Fruit fly (Drosophila melanogaster) whole organism, embryonic: Measurements from ENCODE around the gene Bicra.
A peak's percentile ranks its signal among the peaks of the same experiment; 100 is the strongest.

Source experiments
- ATbp ChIP-seq: fragments of 200-800 bp; sonication (Bioruptor generic); optimal IDR thresholded peaks from 2 replicates; lab custom pipeline; 2017; ENCODE audit warnings: missing biosample characterization, mild to moderate bottlenecking, missing genetic modification characterization, missing genetic modification reagents
- CG10267 ChIP-seq: fragments of 200-800 bp; sonication (Bioruptor generic); optimal IDR thresholded peaks from 2 replicates; lab custom pipeline; 2018; ENCODE audit warnings: missing biosample characterization, mild to moderate bottlenecking, missing genetic modification characterization, moderate library complexity
- CG10543 ChIP-seq: fragments of 200-800 bp; sonication (Bioruptor generic); optimal IDR thresholded peaks from 3 replicates; lab custom pipeline; 2017; ENCODE audit warnings: missing biosample characterization, mild to moderate bottlenecking, missing genetic modification characterization, moderate library complexity
- CG11504 ChIP-seq: fragments of 200-800 bp; sonication (Bioruptor generic); optimal IDR thresholded peaks from 3 replicates; lab custom pipeline; 2019; ENCODE audit warnings: missing biosample characterization, mild to moderate bottlenecking, missing genetic modification characterization, moderate library complexity
- CG11723 ChIP-seq: fragments of 200-800 bp; sonication (Bioruptor generic); optimal IDR thresholded peaks from 2 replicates; lab custom pipeline; 2017; ENCODE audit warnings: missing biosample characterization, mild to moderate bottlenecking, missing genetic modification characterization
- CG12071 ChIP-seq: fragments of 200-800 bp; sonication (Bioruptor generic); optimal IDR thresholded peaks from 3 replicates; lab custom pipeline; 2018; ENCODE audit warnings: missing biosample characterization, mild to moderate bottlenecking, missing genetic modification characterization
- CG12104 ChIP-seq: fragments of 200-800 bp; sonication (Bioruptor generic); optimal IDR thresholded peaks from 3 replicates; lab custom pipeline; 2016; ENCODE audit warnings: missing biosample characterization, missing genetic modification characterization
- CG13894 ChIP-seq: fragments of 200-800 bp; sonication (Bioruptor generic); optimal IDR thresholded peaks from 3 replicates; lab custom pipeline; 2018; ENCODE audit warnings: missing biosample characterization, mild to moderate bottlenecking, missing genetic modification characterization, moderate library complexity
- CG17802 ChIP-seq: fragments of 200-800 bp; sonication (Bioruptor generic); optimal IDR thresholded peaks from 2 replicates; lab custom pipeline; 2018; ENCODE audit warnings: missing biosample characterization, mild to moderate bottlenecking, missing genetic modification characterization, moderate library complexity
- CG18262 ChIP-seq: fragments of 200-800 bp; optimal IDR thresholded peaks from 3 replicates; lab custom pipeline; 2019; ENCODE audit warnings: missing biosample characterization, mild to moderate bottlenecking, missing genetic modification characterization, moderate library complexity
- CG2199 ChIP-seq: fragments of 200-800 bp; sonication (Bioruptor generic); IDR thresholded peaks from 3 replicates; pipeline ENCODE4 v1.3.6; 2022; ENCODE audit warnings: missing biosample characterization, missing genetic modification characterization
- CG2875 ChIP-seq: fragments of 200-800 bp; sonication (Bioruptor generic); optimal IDR thresholded peaks from 2 replicates; lab custom pipeline; 2017; ENCODE audit warnings: missing biosample characterization, mild to moderate bottlenecking, missing genetic modification characterization, missing genetic modification reagents
- CG3065 ChIP-seq: fragments of 200-800 bp; sonication (Bioruptor generic); optimal IDR thresholded peaks from 2 replicates; lab custom pipeline; 2016; ENCODE audit warnings: missing biosample characterization, missing genetic modification characterization
- CG31441 ChIP-seq: fragments of 200-800 bp; sonication (Bioruptor generic); IDR thresholded peaks from 2 replicates; pipeline ENCODE4 v1.3.6; 2022; ENCODE audit warnings: missing biosample characterization, missing genetic modification characterization
- CG33557 ChIP-seq: fragments of 200-800 bp; sonication (Bioruptor generic); optimal IDR thresholded peaks from 2 replicates; lab custom pipeline; 2019; ENCODE audit warnings: missing biosample characterization, mild to moderate bottlenecking, missing genetic modification characterization, moderate library complexity
- CG4328 ChIP-seq: fragments of 200-800 bp; sonication (Bioruptor generic); optimal IDR thresholded peaks from 3 replicates; lab custom pipeline; 2017; ENCODE audit warnings: missing biosample characterization, missing genetic modification reagents, missing genetic modification characterization
- CG4707 ChIP-seq: fragments of 200-800 bp; sonication (Bioruptor generic); optimal IDR thresholded peaks from 2 replicates; lab custom pipeline; 2018; ENCODE audit warnings: missing biosample characterization, mild to moderate bottlenecking, missing genetic modification characterization, moderate library complexity
- CG4820 ChIP-seq: fragments of 200-800 bp; sonication (Bioruptor generic); optimal IDR thresholded peaks from 3 replicates; lab custom pipeline; 2016; ENCODE audit warnings: missing biosample characterization, missing genetic modification characterization
- CG6254 ChIP-seq: fragments of 200-800 bp; sonication (Bioruptor generic); optimal IDR thresholded peaks from 3 replicates; lab custom pipeline; 2017; ENCODE audit warnings: mild to moderate bottlenecking, missing biosample characterization, missing genetic modification reagents, missing genetic modification characterization
- CG6272 ChIP-seq: fragments of 200-800 bp; sonication (Bioruptor generic); IDR thresholded peaks from 2 replicates; pipeline ENCODE4 v1.3.6; 2022; ENCODE audit warnings: missing biosample characterization, missing genetic modification characterization
- CG7963 ChIP-seq: fragments of 200-800 bp; sonication (Bioruptor generic); IDR thresholded peaks from 3 replicates; pipeline ENCODE4 v1.3.6; 2022; ENCODE audit warnings: missing biosample characterization, missing genetic modification characterization; ENCODE audit not compliant: partially characterized antibody
- CG7987 ChIP-seq: fragments of 200-800 bp; sonication (Bioruptor generic); optimal IDR thresholded peaks from 2 replicates; lab custom pipeline; 2018; ENCODE audit warnings: missing biosample characterization, mild to moderate bottlenecking, missing genetic modification characterization, moderate library complexity
- CG9932 ChIP-seq: fragments of 200-800 bp; sonication (Bioruptor generic); IDR thresholded peaks from 2 replicates; pipeline ENCODE4 v1.3.6; 2022; ENCODE audit warnings: missing biosample characterization, missing genetic modification characterization
- CoRest ChIP-seq: fragments of 200-800 bp; sonication (Bioruptor generic); optimal IDR thresholded peaks from 3 replicates; lab custom pipeline; 2018; ENCODE audit warnings: missing biosample characterization, mild to moderate bottlenecking, missing genetic modification characterization, moderate library complexity
- Dad ChIP-seq: fragments of 200-800 bp; sonication (Bioruptor generic); optimal IDR thresholded peaks from 3 replicates; lab custom pipeline; 2016; ENCODE audit warnings: missing biosample characterization, missing genetic modification characterization
- Deaf1 ChIP-seq: fragments of 200-800 bp; optimal IDR thresholded peaks from 3 replicates; lab custom pipeline; 2019; ENCODE audit warnings: missing biosample characterization, mild to moderate bottlenecking, missing genetic modification characterization, moderate library complexity
- Drgx ChIP-seq: fragments of 200-800 bp; sonication (Bioruptor generic); IDR thresholded peaks from 2 replicates; pipeline ENCODE4 v1.3.6; 2022; ENCODE audit warnings: missing biosample characterization, missing genetic modification characterization
- ERR ChIP-seq: fragments of 200-800 bp; sonication (Bioruptor generic); optimal IDR thresholded peaks from 2 replicates; lab custom pipeline; 2016; ENCODE audit warnings: missing biosample characterization, missing genetic modification characterization
- Hmx ChIP-seq: fragments of 200-800 bp; sonication (Bioruptor generic); optimal IDR thresholded peaks from 2 replicates; lab custom pipeline; 2016; ENCODE audit warnings: missing biosample characterization, missing genetic modification characterization
- NC2α ChIP-seq: fragments of 200-800 bp; sonication (Bioruptor generic); optimal IDR thresholded peaks from 2 replicates; lab custom pipeline; 2016; ENCODE audit warnings: missing biosample characterization, missing genetic modification characterization
- Rx ChIP-seq: fragments of 200-800 bp; sonication (Bioruptor generic); IDR thresholded peaks from 2 replicates; pipeline ENCODE4 v1.3.6; 2022; ENCODE audit warnings: missing biosample characterization, missing genetic modification characterization
- Spps ChIP-seq: fragments of 200-800 bp; sonication (Bioruptor generic); optimal IDR thresholded peaks from 2 replicates; lab custom pipeline; 2018; ENCODE audit warnings: missing biosample characterization, mild to moderate bottlenecking, missing genetic modification characterization
- Ssrp ChIP-seq: fragments of 200-800 bp; sonication (Bioruptor generic); optimal IDR thresholded peaks from 2 replicates; lab custom pipeline; 2018; ENCODE audit warnings: missing biosample characterization, mild to moderate bottlenecking, missing genetic modification characterization, moderate library complexity
- Xbp1 ChIP-seq: fragments of 200-800 bp; sonication (Bioruptor generic); optimal IDR thresholded peaks from 3 replicates; lab custom pipeline; 2016; ENCODE audit warnings: missing biosample characterization, mild to moderate bottlenecking, missing genetic modification characterization
- amos ChIP-seq: fragments of 200-800 bp; sonication (Bioruptor generic); IDR thresholded peaks from 2 replicates; pipeline ENCODE4 v1.3.6; 2022; ENCODE audit warnings: missing biosample characterization, missing genetic modification characterization; ENCODE audit not compliant: partially characterized antibody
- ems ChIP-seq: fragments of 200-800 bp; sonication (Bioruptor generic); optimal IDR thresholded peaks from 3 replicates; lab custom pipeline; 2016; ENCODE audit warnings: missing biosample characterization, missing genetic modification characterization
- fd3F ChIP-seq: fragments of 200-800 bp; sonication (Bioruptor generic); optimal IDR thresholded peaks from 2 replicates; lab custom pipeline; 2018; ENCODE audit warnings: missing biosample characterization, mild to moderate bottlenecking, missing genetic modification characterization, moderate library complexity
- gcm ChIP-seq: fragments of 200-800 bp; sonication (Bioruptor generic); optimal IDR thresholded peaks from 2 replicates; lab custom pipeline; 2019; ENCODE audit warnings: missing biosample characterization, mild to moderate bottlenecking, missing genetic modification characterization, moderate library complexity
- ken ChIP-seq: fragments of 200-800 bp; sonication (Bioruptor generic); IDR thresholded peaks from 3 replicates; pipeline ENCODE4 v1.3.6; 2022; ENCODE audit warnings: missing biosample characterization, missing genetic modification characterization
- mam ChIP-seq: fragments of 200-800 bp; sonication (Bioruptor generic); optimal IDR thresholded peaks from 3 replicates; lab custom pipeline; 2016; ENCODE audit warnings: missing biosample characterization, missing genetic modification characterization
- nau ChIP-seq: fragments of 200-800 bp; sonication (Bioruptor generic); optimal IDR thresholded peaks from 3 replicates; lab custom pipeline; 2017; ENCODE audit warnings: missing biosample characterization, mild to moderate bottlenecking, missing genetic modification characterization, missing genetic modification reagents
- odd ChIP-seq: fragments of 200-800 bp; sonication (Bioruptor generic); optimal IDR thresholded peaks from 2 replicates; lab custom pipeline; 2017; ENCODE audit warnings: missing biosample characterization, mild to moderate bottlenecking, missing genetic modification characterization
- pho ChIP-seq: fragments of 200-800 bp; sonication (Bioruptor generic); optimal IDR thresholded peaks from 2 replicates; lab custom pipeline; 2016; ENCODE audit warnings: missing biosample characterization, missing genetic modification characterization
- scrt ChIP-seq: fragments of 200-800 bp; sonication (Bioruptor generic); optimal IDR thresholded peaks from 2 replicates; lab custom pipeline; 2018; ENCODE audit warnings: missing biosample characterization, mild to moderate bottlenecking, missing genetic modification characterization, moderate library complexity
- slp2 ChIP-seq: fragments of 200-800 bp; sonication (Bioruptor generic); optimal IDR thresholded peaks from 2 replicates; lab custom pipeline; 2016; ENCODE audit warnings: missing biosample characterization, missing genetic modification characterization
- tgo ChIP-seq: fragments of 200-800 bp; sonication (Bioruptor generic); IDR thresholded peaks from 3 replicates; pipeline ENCODE4 v1.3.6; 2022; ENCODE audit warnings: missing biosample characterization, missing genetic modification characterization
- wdn ChIP-seq: fragments of 200-800 bp; sonication (Bioruptor generic); IDR thresholded peaks from 2 replicates; pipeline ENCODE4 v1.3.6; 2022; ENCODE audit warnings: missing biosample characterization, missing genetic modification characterization

Bicra gene

DNA sequence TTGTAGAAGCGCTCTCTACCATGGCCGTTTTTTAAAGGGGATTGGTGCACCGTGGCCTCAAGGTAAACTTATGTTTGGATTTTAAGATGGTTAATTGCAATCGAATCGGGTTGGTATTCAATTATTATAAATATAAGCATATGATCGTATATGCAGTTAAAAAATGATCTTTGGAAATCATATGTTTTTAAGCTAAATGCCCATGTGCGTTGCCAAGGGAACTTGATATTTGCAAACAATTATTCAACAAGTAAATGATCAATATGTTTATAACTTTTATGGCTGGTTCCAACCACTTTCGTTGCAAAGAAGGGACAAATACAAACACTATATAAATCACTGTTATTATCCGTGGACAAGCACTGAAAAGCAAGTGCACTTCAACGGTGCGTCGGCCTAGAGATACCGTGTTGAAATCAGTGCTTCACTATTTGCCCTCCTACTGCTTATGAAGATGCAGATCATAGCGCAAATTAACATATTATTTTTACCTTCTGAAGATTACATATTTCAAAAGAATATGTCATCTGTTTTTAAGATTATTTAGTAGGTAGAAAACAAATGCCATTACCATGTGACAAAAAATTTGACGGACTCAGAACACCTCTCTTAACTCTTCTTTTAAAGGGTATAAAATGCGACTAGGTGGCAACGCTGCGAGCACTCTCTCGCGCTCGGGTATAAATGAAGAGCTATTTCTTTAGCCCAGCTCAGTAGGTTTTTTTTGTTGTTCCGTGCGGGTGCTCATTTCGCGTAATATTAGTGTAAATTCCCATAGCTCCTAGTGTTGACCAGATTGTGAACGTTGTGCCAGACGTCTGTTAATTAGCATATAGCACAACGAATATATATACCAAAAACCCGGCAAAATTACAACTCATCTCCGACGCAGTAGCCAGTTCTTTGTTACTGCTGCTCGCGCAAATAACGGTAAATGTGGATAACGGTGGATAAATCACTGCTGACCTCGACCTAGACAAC is 94.9 kb downstream of the Bicra start, which contains the start of gene rdog (continued):
- TF ChIP-seq CoRest (tag; lab: Kevin White, UChicago) (peak; percentile 86), CG10543 (GFP tag; lab: Kevin White, UChicago) (peak; percentile 87), tgo (GFP tag; lab: Robert Waterston, UW) (peak; percentile 64), odd (peak; percentile 71), pho (GFP tag; lab: Kevin White, UChicago) (peak; percentile 83), CG2199 (GFP tag; lab: Robert Waterston, UW) (0 out of 3 replicates have a peak, but pooled peaks have one; percentile 39), CG13894 (peak; percentile 89), CG7987 (peak; percentile 46), CG6254 (GFP tag; lab: Kevin White, UChicago) (peak; percentile 41), NC2α (GFP tag; lab: Kevin White, UChicago) (peak; percentile 58), amos (GFP tag; lab: Robert Waterston, UW) (peak; percentile 43; the same call in 1 of the 2 replicates), CG31441 (GFP tag; lab: Robert Waterston, UW) (peak; percentile 52), Deaf1 (tag; lab: Kevin White, UChicago) (peak; percentile 63), Drgx (GFP tag; lab: Robert Waterston, UW) (no peak; the same call in 1 of the 2 replicates), Ssrp (tag; lab: Kevin White, UChicago) (peak; percentile 85), CG11504 (tag; lab: Kevin White, UChicago) (peak; percentile 75), ems (peak; percentile 24), Hmx (peak; percentile 80), wdn (GFP tag; lab: Robert Waterston, UW) (peak; percentile 56), fd3F (GFP tag; lab: Kevin White, UChicago) (peak; percentile 31), gcm (GFP tag; lab: Kevin White, UChicago) (peak; percentile 68), Spps (peak; percentile 50), CG7963 (GFP tag; lab: Robert Waterston, UW) (no peak), CG33557 (GFP tag; lab: Kevin White, UChicago) (peak; percentile 81), CG18262 (tag; lab: Kevin White, UChicago) (peak; percentile 60), CG6272 (GFP tag; lab: Robert Waterston, UW) (no peak), CG12071 (GFP tag; lab: Kevin White, UChicago) (peak; percentile 30), ERR (peak; percentile 54), CG10267 (tag; lab: Kevin White, UChicago) (peak; percentile 78), CG4707 (GFP tag; lab: Kevin White, UChicago) (peak; percentile 3), CG2875 (peak; percentile 71), scrt (GFP tag; lab: Kevin White, UChicago) (peak; percentile 73), Dad (GFP tag; lab: Kevin White, UChicago) (peak; percentile 41), CG17802 (peak; percentile 39), ken (no peak; the same call in 2 of the 3 replicates), mam (peak; percentile 75), Xbp1 (GFP tag; lab: Kevin White, UChicago) (peak; percentile 84), CG3065 (GFP tag; lab: Kevin White, UChicago) (peak; percentile 67), ATbp (peak; percentile 38), CG4328 (GFP tag; lab: Kevin White, UChicago) (peak; percentile 24), CG4820 (GFP tag; lab: Kevin White, UChicago) (peak; percentile 85), nau (GFP tag; lab: Kevin White, UChicago) (peak; percentile 75), CG12104 (peak; percentile 78), slp2 (peak; percentile 70), CG9932 (peak; percentile 56), Rx (GFP tag; lab: Robert Waterston, UW) (peak; percentile 42; the same call in 1 of the 2 replicates), CG11723 (GFP tag; lab: Kevin White, UChicago) (peak; percentile 67)
